Worm (Caenorhabditis elegans): ENCODE results near the gene F28F9.3.

F28F9.3 gene

ce11 chrIV:3860419-3860818 lies 33.7 kb downstream of the F28F9.3 start:
- TF ChIP-seq ceh-39 (tag; optimal IDR thresholded peaks at IDR 0.05) (no peak), mls-2 (tag; optimal IDR thresholded peaks at IDR 0.05) (peak; percentile 34), nhr-2 (tag; optimal IDR thresholded peaks at IDR 0.05) (no peak), blmp-1 (tag; optimal IDR thresholded peaks at IDR 0.05) (no peak), ceh-43 (GFP tag; optimal IDR thresholded peaks at IDR 0.05) (no peak), sem-2 (GFP tag; optimal IDR thresholded peaks at IDR 0.05) (no peak), ham-2 (GFP tag; optimal IDR thresholded peaks at IDR 0.05) (no peak), lin-13 (tag; optimal IDR thresholded peaks at IDR 0.05) (no peak), unc-62 (GFP tag; optimal IDR thresholded peaks at IDR 0.05) (no peak), ces-1 (GFP tag; optimal IDR thresholded peaks at IDR 0.05) (peak; percentile 98)

- TF ChIP-seq unc-62 (GFP tag; optimal IDR thresholded peaks at IDR 0.05) = no peak
- TF ChIP-seq sem-2 (GFP tag; optimal IDR thresholded peaks at IDR 0.05) = no peak
- no peak for TF ChIP-seq ztf-11 (tag; optimal IDR thresholded peaks at IDR 0.05)
- TF ChIP-seq ceh-83 (GFP tag; optimal IDR thresholded peaks at IDR 0.05) = no peak
- TF ChIP-seq nhr-2 (tag; optimal IDR thresholded peaks at IDR 0.05) = no peak
- TF ChIP-seq unc-39 (tag; optimal IDR thresholded peaks at IDR 0.05) = no peak
- no peak for TF ChIP-seq sptf-1 (tag; optimal IDR thresholded peaks at IDR 0.05)
- no peak for TF ChIP-seq lin-32 (GFP tag; optimal IDR thresholded peaks at IDR 0.05)
- no peak for TF ChIP-seq lin-13 (tag; optimal IDR thresholded peaks at IDR 0.05)
- TF ChIP-seq mls-2 (tag; optimal IDR thresholded peaks at IDR 0.05) = no peak
- no peak for TF ChIP-seq nhr-76 (tag; optimal IDR thresholded peaks at IDR 0.05)
- TF ChIP-seq snpc-4 (tag; optimal IDR thresholded peaks at IDR 0.05) = no peak
- no peak for TF ChIP-seq nhr-28 (tag; optimal IDR thresholded peaks at IDR 0.05)
- TF ChIP-seq tbx-8 (GFP tag; optimal IDR thresholded peaks at IDR 0.05) = no peak
- no peak for TF ChIP-seq nhr-12 (tag; optimal IDR thresholded peaks at IDR 0.05)
- no peak for TF ChIP-seq elt-3 (tag; optimal IDR thresholded peaks at IDR 0.05)
- no peak for TF ChIP-seq mab-5 (tag; optimal IDR thresholded peaks at IDR 0.05)
- no peak for TF ChIP-seq ham-2 (GFP tag; optimal IDR thresholded peaks at IDR 0.05)
- no peak for TF ChIP-seq pha-4 (tag; optimal IDR thresholded peaks at IDR 0.05)
- TF ChIP-seq flh-1 (GFP tag; optimal IDR thresholded peaks at IDR 0.05) = no peak
These were observed 36.3 kb downstream of the F28F9.3 start for ce11 chrIV:3862948-3863347.

- TF ChIP-seq mep-1 (tag; optimal IDR thresholded peaks at IDR 0.05) (no peak), tbx-8 (GFP tag; optimal IDR thresholded peaks at IDR 0.05) (no peak), nhr-28 (tag; optimal IDR thresholded peaks at IDR 0.05) (no peak), lin-32 (GFP tag; optimal IDR thresholded peaks at IDR 0.05) (no peak), M03D4.4 (tag; optimal IDR thresholded peaks at IDR 0.05) (no peak), blmp-1 (tag; optimal IDR thresholded peaks at IDR 0.05) (no peak), nhr-12 (tag; optimal IDR thresholded peaks at IDR 0.05) (no peak), ceh-83 (GFP tag; optimal IDR thresholded peaks at IDR 0.05) (no peak), unc-120 (tag; optimal IDR thresholded peaks at IDR 0.05; ENCODE audit: poor library complexity, severe bottlenecking) (no peak)
These were observed 38.3 kb downstream of the F28F9.3 start, which contains the start of gene aat-8 for ce11 chrIV:3864944-3865343. TSS of gene aat-8 (minus strand) at chrIV:3865044.

- TF ChIP-seq blmp-1 (tag; optimal IDR thresholded peaks at IDR 0.05) (no peak), ces-1 (GFP tag; optimal IDR thresholded peaks at IDR 0.05) (no peak), cnd-1 (tag; optimal IDR thresholded peaks at IDR 0.05) (no peak), zip-8 (tag; optimal IDR thresholded peaks at IDR 0.05) (no peak), ceh-83 (GFP tag; optimal IDR thresholded peaks at IDR 0.05) (no peak), lin-13 (tag; optimal IDR thresholded peaks at IDR 0.05) (no peak), ceh-43 (GFP tag; optimal IDR thresholded peaks at IDR 0.05) (no peak), ham-2 (GFP tag; optimal IDR thresholded peaks at IDR 0.05) (no peak), nhr-76 (tag; optimal IDR thresholded peaks at IDR 0.05) (no peak), mls-2 (tag; optimal IDR thresholded peaks at IDR 0.05) (no peak), hlh-1 (tag; optimal IDR thresholded peaks at IDR 0.05) (no peak), lin-32 (GFP tag; optimal IDR thresholded peaks at IDR 0.05) (no peak), flh-1 (GFP tag; optimal IDR thresholded peaks at IDR 0.05) (no peak), nhr-12 (tag; optimal IDR thresholded peaks at IDR 0.05) (no peak), sem-2 (GFP tag; optimal IDR thresholded peaks at IDR 0.05) (no peak), M03D4.4 (tag; optimal IDR thresholded peaks at IDR 0.05) (no peak), elt-3 (tag; optimal IDR thresholded peaks at IDR 0.05) (no peak), lsy-2 (tag; optimal IDR thresholded peaks at IDR 0.05) (no peak), unc-39 (tag; optimal IDR thresholded peaks at IDR 0.05) (no peak), drap-1 (GFP tag; optimal IDR thresholded peaks at IDR 0.05) (no peak)
These were observed 39.3 kb downstream of the F28F9.3 start for ce11 chrIV:3866018-3866417.

ce11 chrIV:3867252-3867651 lies 40.6 kb downstream of the F28F9.3 start, which contains the start of gene F37C4.4:
TSS of gene F37C4.4 (plus strand) at chrIV:3867309.
- TF ChIP-seq M03D4.4 (tag; optimal IDR thresholded peaks at IDR 0.05) = no peak
- TF ChIP-seq ceh-83 (GFP tag; optimal IDR thresholded peaks at IDR 0.05) = no peak
- no peak for TF ChIP-seq unc-120 (tag; optimal IDR thresholded peaks at IDR 0.05; ENCODE audit: poor library complexity, severe bottlenecking)
- TF ChIP-seq unc-39 (tag; optimal IDR thresholded peaks at IDR 0.05) = no peak
- no peak for TF ChIP-seq ces-1 (GFP tag; optimal IDR thresholded peaks at IDR 0.05)
- TF ChIP-seq elt-3 (tag; optimal IDR thresholded peaks at IDR 0.05) = no peak
- no peak for TF ChIP-seq pha-4 (tag; optimal IDR thresholded peaks at IDR 0.05)
- TF ChIP-seq drap-1 (GFP tag; optimal IDR thresholded peaks at IDR 0.05) = no peak
- TF ChIP-seq sptf-1 (tag; optimal IDR thresholded peaks at IDR 0.05) = no peak
- no peak for TF ChIP-seq tbx-8 (GFP tag; optimal IDR thresholded peaks at IDR 0.05)
- TF ChIP-seq hlh-1 (tag; optimal IDR thresholded peaks at IDR 0.05) = no peak
- no peak for TF ChIP-seq lsy-2 (tag; optimal IDR thresholded peaks at IDR 0.05)
- TF ChIP-seq ham-2 (GFP tag; optimal IDR thresholded peaks at IDR 0.05) = peak; percentile 36
- peak; percentile 40 for TF ChIP-seq elt-1 (tag; optimal IDR thresholded peaks at IDR 0.05; ENCODE audit: borderline replicate concordance, insufficient read depth)
- TF ChIP-seq unc-62 (GFP tag; optimal IDR thresholded peaks at IDR 0.05) = no peak
